Fruit fly (Drosophila melanogaster) whole organism, embryonic: ENCODE results near the gene CG11131.

ENCODE experiments used
- Blimp-1 ChIP-seq: fragments of 200-800 bp; sonication (Bioruptor generic); optimal IDR thresholded peaks from 3 replicates; lab custom pipeline; 2018; ENCODE audit warnings: missing biosample characterization, missing genetic modification characterization, mild to moderate bottlenecking, moderate library complexity, missing genetic modification reagents
- CG1024 ChIP-seq: fragments of 200-800 bp; sonication (Bioruptor generic); IDR thresholded peaks from 2 replicates; pipeline ENCODE4 v1.3.6; 2022; ENCODE audit warnings: missing biosample characterization, missing genetic modification characterization
- CG10431 ChIP-seq: fragments of 200-800 bp; sonication (Bioruptor generic); optimal IDR thresholded peaks from 3 replicates; lab custom pipeline; 2018; ENCODE audit warnings: missing biosample characterization, mild to moderate bottlenecking, missing genetic modification characterization
- CG12391 ChIP-seq: fragments of 200-800 bp; sonication (Bioruptor generic); optimal IDR thresholded peaks from 3 replicates; lab custom pipeline; 2018; ENCODE audit warnings: missing biosample characterization, mild to moderate bottlenecking, missing genetic modification characterization, moderate library complexity
- CG13624 ChIP-seq: fragments of 200-800 bp; sonication (Bioruptor generic); optimal IDR thresholded peaks from 2 replicates; lab custom pipeline; 2016; ENCODE audit warnings: missing biosample characterization, missing genetic modification characterization
- CG14860 ChIP-seq: fragments of 200-800 bp; sonication (Bioruptor generic); IDR thresholded peaks from 3 replicates; pipeline ENCODE4 v1.3.6; 2022; ENCODE audit warnings: missing biosample characterization, missing genetic modification characterization; ENCODE audit not compliant: partially characterized antibody
- CG1602 ChIP-seq: fragments of 200-800 bp; sonication (Bioruptor generic); optimal IDR thresholded peaks from 3 replicates; lab custom pipeline; 2016; ENCODE audit warnings: missing biosample characterization, missing genetic modification characterization
- CG17829 ChIP-seq: fragments of 200-800 bp; optimal IDR thresholded peaks from 2 replicates; lab custom pipeline; 2019; ENCODE audit warnings: missing biosample characterization, mild to moderate bottlenecking, missing genetic modification characterization, moderate library complexity
- CG1792 ChIP-seq: fragments of 200-800 bp; sonication (Bioruptor generic); optimal IDR thresholded peaks from 2 replicates; lab custom pipeline; 2016; ENCODE audit warnings: missing biosample characterization, missing genetic modification characterization
- CG18011 ChIP-seq: fragments of 200-800 bp; sonication (Bioruptor generic); optimal IDR thresholded peaks from 2 replicates; lab custom pipeline; 2017; ENCODE audit warnings: missing biosample characterization, missing genetic modification characterization, mild to moderate bottlenecking, moderate library complexity, missing genotype
- CG31224 ChIP-seq: fragments of 200-800 bp; sonication (Bioruptor generic); IDR thresholded peaks from 2 replicates; pipeline ENCODE4 v1.3.6; 2022; ENCODE audit warnings: missing biosample characterization, missing genetic modification characterization
- CG3163 ChIP-seq: fragments of 200-800 bp; sonication (Bioruptor generic); optimal IDR thresholded peaks from 3 replicates; lab custom pipeline; 2016; ENCODE audit warnings: missing biosample characterization, missing genetic modification characterization
- CG4730 ChIP-seq: fragments of 200-800 bp; sonication (Bioruptor generic); IDR thresholded peaks from 2 replicates; pipeline ENCODE4 v1.3.6; 2022; ENCODE audit warnings: missing biosample characterization, missing genetic modification characterization
- CG7372 ChIP-seq: fragments of 200-800 bp; sonication (Bioruptor generic); IDR thresholded peaks from 2 replicates; pipeline ENCODE4 v1.3.6; 2022; ENCODE audit warnings: missing biosample characterization, missing genetic modification characterization
- CG7745 ChIP-seq: fragments of 200-800 bp; sonication (Bioruptor generic); optimal IDR thresholded peaks from 2 replicates; lab custom pipeline; 2018; ENCODE audit warnings: missing biosample characterization, mild to moderate bottlenecking, missing genetic modification characterization, moderate library complexity
- CG8924 ChIP-seq: fragments of 200-800 bp; optimal IDR thresholded peaks from 3 replicates; lab custom pipeline; 2019; ENCODE audit warnings: missing biosample characterization, mild to moderate bottlenecking, missing genetic modification characterization, moderate library complexity
- CG9215 ChIP-seq: fragments of 200-800 bp; sonication (Bioruptor generic); IDR thresholded peaks from 2 replicates; pipeline ENCODE4 v1.3.6; 2022; ENCODE audit warnings: missing biosample characterization, missing genetic modification characterization
- CoRest ChIP-seq: fragments of 200-800 bp; sonication (Bioruptor generic); optimal IDR thresholded peaks from 3 replicates; lab custom pipeline; 2018; ENCODE audit warnings: missing biosample characterization, mild to moderate bottlenecking, missing genetic modification characterization, moderate library complexity
- D19B ChIP-seq: fragments of 200-800 bp; sonication (Bioruptor generic); optimal IDR thresholded peaks from 2 replicates; lab custom pipeline; 2017; ENCODE audit warnings: missing biosample characterization, mild to moderate bottlenecking, missing genetic modification characterization
- Fer3 ChIP-seq: fragments of 200-800 bp; sonication (Bioruptor generic); optimal IDR thresholded peaks from 2 replicates; lab custom pipeline; 2018; ENCODE audit warnings: missing biosample characterization, mild to moderate bottlenecking, missing genetic modification characterization, moderate library complexity
- HLH54F ChIP-seq: fragments of 200-800 bp; sonication (Bioruptor generic); optimal IDR thresholded peaks from 3 replicates; lab custom pipeline; 2016; ENCODE audit warnings: missing biosample characterization, missing genetic modification characterization
- HLHmδ ChIP-seq: fragments of 200-800 bp; sonication (Bioruptor generic); optimal IDR thresholded peaks from 2 replicates; lab custom pipeline; 2018; ENCODE audit warnings: missing biosample characterization, mild to moderate bottlenecking, missing genetic modification characterization, moderate library complexity
- Meics ChIP-seq: fragments of 200-800 bp; sonication (Bioruptor generic); optimal IDR thresholded peaks from 2 replicates; lab custom pipeline; 2017; ENCODE audit warnings: missing biosample characterization, mild to moderate bottlenecking, missing genetic modification characterization
- Myb ChIP-seq: fragments of 200-800 bp; sonication (Bioruptor generic); optimal IDR thresholded peaks from 2 replicates; lab custom pipeline; 2016; ENCODE audit warnings: missing biosample characterization, missing genetic modification characterization
- NfI ChIP-seq: fragments of 200-800 bp; sonication (Bioruptor generic); optimal IDR thresholded peaks from 3 replicates; lab custom pipeline; 2018; ENCODE audit warnings: missing biosample characterization, mild to moderate bottlenecking, missing genetic modification characterization, moderate library complexity
- Oli ChIP-seq: fragments of 200-800 bp; sonication (Bioruptor generic); optimal IDR thresholded peaks from 2 replicates; lab custom pipeline; 2018; ENCODE audit warnings: missing biosample characterization, mild to moderate bottlenecking, missing genetic modification characterization, moderate library complexity
- ap ChIP-seq: fragments of 200-800 bp; sonication (Bioruptor generic); IDR thresholded peaks from 2 replicates; pipeline ENCODE4 v1.3.6; 2022; ENCODE audit warnings: missing biosample characterization, missing genetic modification characterization
- ara ChIP-seq: fragments of 200-800 bp; sonication (Bioruptor generic); IDR thresholded peaks from 2 replicates; pipeline ENCODE4 v1.3.6; 2022; ENCODE audit warnings: missing biosample characterization, missing genetic modification characterization
- chinmo ChIP-seq: fragments of 200-800 bp; sonication (Bioruptor generic); IDR thresholded peaks from 4 replicates; pipeline ENCODE4 v1.3.6; 2022; ENCODE audit warnings: missing biosample characterization, missing genetic modification characterization; ENCODE audit not compliant: partially characterized antibody
- crol ChIP-seq: fragments of 200-800 bp; sonication (Bioruptor generic); IDR thresholded peaks from 2 replicates; pipeline ENCODE4 v1.3.6; 2022; ENCODE audit warnings: missing biosample characterization, missing genetic modification characterization
- da ChIP-seq: fragments of 200-800 bp; sonication (Bioruptor generic); optimal IDR thresholded peaks from 2 replicates; lab custom pipeline; 2016; ENCODE audit warnings: missing biosample characterization, missing genetic modification characterization
- dan ChIP-seq: fragments of 200-800 bp; sonication (Bioruptor generic); IDR thresholded peaks from 2 replicates; pipeline ENCODE4 v1.3.6; 2022; ENCODE audit warnings: missing biosample characterization, missing genetic modification characterization
- dati ChIP-seq: fragments of 200-800 bp; sonication (Bioruptor generic); IDR thresholded peaks from 2 replicates; pipeline ENCODE4 v1.3.6; 2022; ENCODE audit warnings: missing biosample characterization, missing genetic modification characterization
- gcm ChIP-seq: fragments of 200-800 bp; sonication (Bioruptor generic); optimal IDR thresholded peaks from 2 replicates; lab custom pipeline; 2019; ENCODE audit warnings: missing biosample characterization, mild to moderate bottlenecking, missing genetic modification characterization, moderate library complexity
- grau ChIP-seq: fragments of 200-800 bp; optimal IDR thresholded peaks from 3 replicates; lab custom pipeline; 2019; ENCODE audit warnings: missing biosample characterization, mild to moderate bottlenecking, missing genetic modification characterization, moderate library complexity
- gsb-n ChIP-seq: fragments of 200-800 bp; sonication (Bioruptor generic); optimal IDR thresholded peaks from 3 replicates; lab custom pipeline; 2018; ENCODE audit warnings: missing biosample characterization, mild to moderate bottlenecking, missing genetic modification characterization
- h ChIP-seq: fragments of >200 bp; optimal IDR thresholded peaks from 2 replicates; lab custom pipeline; 2017
- ind ChIP-seq: fragments of 200-800 bp; sonication (Bioruptor generic); optimal IDR thresholded peaks from 3 replicates; lab custom pipeline; 2016; ENCODE audit warnings: missing biosample characterization, missing genetic modification characterization
- insv ChIP-seq, 2 experiments: fragments of 200-800 bp; sonication (Bioruptor generic); optimal IDR thresholded peaks; 3 replicates each; lab custom pipeline; 2016 to 2018; ENCODE audit warnings: missing biosample characterization in 2 of 2, missing genetic modification characterization in 2 of 2
- lilli ChIP-seq: fragments of 200-800 bp; sonication (Bioruptor generic); optimal IDR thresholded peaks from 3 replicates; lab custom pipeline; 2016; ENCODE audit warnings: missing biosample characterization, missing genetic modification characterization
- mld ChIP-seq: fragments of 200-800 bp; sonication (Bioruptor generic); IDR thresholded peaks from 3 replicates; pipeline ENCODE4 v1.3.6; 2022; ENCODE audit warnings: missing biosample characterization, missing genetic modification characterization; ENCODE audit not compliant: partially characterized antibody
- otp ChIP-seq: fragments of 200-800 bp; sonication (Bioruptor generic); IDR thresholded peaks from 3 replicates; pipeline ENCODE4, ENCODE4 v1.3.6; 2022; ENCODE audit warnings: missing biosample characterization, missing genetic modification characterization
- p53 ChIP-seq: fragments of 200-800 bp; sonication (Bioruptor generic); optimal IDR thresholded peaks from 2 replicates; lab custom pipeline; 2016; ENCODE audit warnings: missing biosample characterization, missing genetic modification characterization
- repo ChIP-seq: fragments of 200-800 bp; sonication (Bioruptor generic); optimal IDR thresholded peaks from 2 replicates; lab custom pipeline; 2016; ENCODE audit warnings: missing biosample characterization, missing genetic modification characterization
- sens-2 ChIP-seq: fragments of 200-800 bp; sonication (Bioruptor generic); IDR thresholded peaks from 2 replicates; pipeline ENCODE4 v1.3.6; 2022; ENCODE audit warnings: missing biosample characterization, missing genetic modification characterization
- sisA ChIP-seq: fragments of 200-800 bp; sonication (Bioruptor generic); IDR thresholded peaks from 2 replicates; pipeline ENCODE4 v1.3.6; 2022; ENCODE audit warnings: missing biosample characterization, missing genetic modification characterization
- tup ChIP-seq: fragments of 200-800 bp; sonication (Bioruptor generic); optimal IDR thresholded peaks from 2 replicates; lab custom pipeline; 2016; ENCODE audit warnings: missing biosample characterization, mild to moderate bottlenecking, missing genetic modification characterization, moderate library complexity
- twi ChIP-seq: fragments of 200-800 bp; optimal IDR thresholded peaks from 2 replicates; lab custom pipeline; 2019; ENCODE audit warnings: missing biosample characterization, mild to moderate bottlenecking, missing genetic modification characterization, moderate library complexity
- vfl ChIP-seq: fragments of 200-800 bp; sonication (Bioruptor generic); optimal IDR thresholded peaks from 2 replicates; lab custom pipeline; 2016; ENCODE audit warnings: missing biosample characterization, missing genetic modification characterization

The CG11131 gene

DNA sequence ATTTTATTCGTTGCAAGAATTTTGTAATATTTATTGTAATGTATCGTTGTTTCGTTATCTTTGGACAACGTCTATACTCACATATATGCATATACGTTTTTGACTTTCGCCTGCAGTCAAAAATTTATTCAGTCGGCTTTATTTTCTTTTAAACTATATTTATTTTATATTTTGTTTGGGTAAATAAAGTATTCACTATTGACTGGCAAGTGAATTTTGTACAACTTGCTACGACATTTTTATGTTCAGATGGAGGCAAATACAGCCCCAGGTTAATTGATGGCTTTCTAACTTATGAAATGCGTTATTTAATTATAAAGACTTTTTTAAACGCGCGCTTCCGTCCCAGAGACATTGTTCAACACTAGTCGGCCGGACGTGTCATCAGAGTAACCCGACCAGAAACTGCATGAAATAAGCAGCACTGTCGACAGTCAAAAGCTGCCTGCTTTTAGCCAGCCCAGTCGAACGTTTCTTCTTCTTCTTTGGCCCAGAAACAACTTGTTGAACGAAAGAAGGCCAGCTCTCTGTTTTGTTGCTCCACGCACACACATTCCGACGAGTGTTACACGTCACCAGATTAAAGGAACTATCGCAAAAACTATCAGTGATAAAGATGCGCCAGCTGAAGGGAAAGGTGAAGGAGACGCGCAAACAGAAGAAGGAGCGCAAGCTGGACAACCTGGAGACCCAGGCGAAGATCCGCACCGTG lies 35.0 kb upstream of the CG11131 start, which contains the start of gene CG33169 (continued):
- TF ChIP-seq sisA (GFP tag; lab: Robert Waterston, UW): peak; percentile 88
- peak; percentile 79 for TF ChIP-seq Fer3 (tag; lab: Kevin White, UChicago)
- TF ChIP-seq CG1602 (GFP tag; lab: Kevin White, UChicago): peak; percentile 67
- peak; percentile 72 for TF ChIP-seq CG12391 (tag; lab: Kevin White, UChicago)
- TF ChIP-seq CG18011: peak; percentile 100
- TF ChIP-seq CG10431 (GFP tag; lab: Kevin White, UChicago): peak; percentile 73
- TF ChIP-seq twi (tag; lab: Kevin White, UChicago): peak; percentile 52
- peak; percentile 79 for TF ChIP-seq da (GFP tag; lab: Kevin White, UChicago)
- TF ChIP-seq CG4730: peak; percentile 44
- peak; percentile 90 for TF ChIP-seq NfI
- no peak for TF ChIP-seq CG7745
- peak; percentile 69 for TF ChIP-seq CG7372 (GFP tag; lab: Robert Waterston, UW)
- peak; percentile 91 for TF ChIP-seq Myb (GFP tag; lab: Kevin White, UChicago)
- TF ChIP-seq h (lab: Kevin White, UChicago): no peak
- TF ChIP-seq D19B: peak; percentile 44
- TF ChIP-seq CG13624 (GFP tag; lab: Kevin White, UChicago): peak; percentile 92
- peak; percentile 84 for TF ChIP-seq CoRest
- peak; percentile 43 for TF ChIP-seq gsb-n (tag; lab: Kevin White, UChicago)
- peak; percentile 46; the same call in 1 of the 2 replicates for TF ChIP-seq dati (GFP tag; lab: Robert Waterston, UW)
- TF ChIP-seq ind (GFP tag; lab: Kevin White, UChicago): peak; percentile 85
- TF ChIP-seq insv (GFP tag; optimal IDR thresholded peaks at IDR 0.05; lab: Kevin White, UChicago): peak in 1 of 2 experiments; percentile 69
- peak; percentile 89 for TF ChIP-seq p53
- TF ChIP-seq HLH54F (GFP tag; lab: Kevin White, UChicago): peak; percentile 94
- no peak for TF ChIP-seq dan (GFP tag; lab: Robert Waterston, UW)
- TF ChIP-seq Blimp-1 (GFP tag; lab: Kevin White, UChicago): no peak
- TF ChIP-seq ap (GFP tag; lab: Robert Waterston, UW): 0 out of 2 replicates have a peak, but pooled peaks have one; percentile 28
- peak; percentile 87 for TF ChIP-seq lilli (GFP tag; lab: Kevin White, UChicago)
- peak; percentile 84 for TF ChIP-seq Meics (GFP tag; lab: Kevin White, UChicago)
- TF ChIP-seq CG14860: 0 out of 3 replicates have a peak, but pooled peaks have one; percentile 44
- TF ChIP-seq mld (GFP tag; lab: Robert Waterston, UW): no peak
- TF ChIP-seq HLHmδ: peak; percentile 59
- TF ChIP-seq CG1792 (GFP tag; lab: Kevin White, UChicago): peak; percentile 85
- TF ChIP-seq crol (GFP tag; lab: Robert Waterston, UW): peak; percentile 54
- peak; percentile 26; the same call in 1 of the 2 replicates for TF ChIP-seq sens-2
- peak; percentile 47 for TF ChIP-seq Oli (tag; lab: Kevin White, UChicago)
- TF ChIP-seq gcm (GFP tag; lab: Kevin White, UChicago): peak; percentile 9
- peak; percentile 83 for TF ChIP-seq tup (GFP tag; lab: Kevin White, UChicago)
- TF ChIP-seq CG31224 (GFP tag; lab: Robert Waterston, UW): peak; percentile 69
- TF ChIP-seq repo (GFP tag; lab: Kevin White, UChicago): peak; percentile 87
- TF ChIP-seq CG9215 (GFP tag; lab: Robert Waterston, UW): peak; percentile 80
- TF ChIP-seq CG3163 (GFP tag; lab: Kevin White, UChicago): peak; percentile 77
- peak; percentile 82 for TF ChIP-seq ara (GFP tag; lab: Robert Waterston, UW)
- peak; percentile 58 for TF ChIP-seq CG8924
- TF ChIP-seq chinmo (GFP tag; lab: Robert Waterston, UW): peak; percentile 76; the same call in 3 of the 4 replicates
- TF ChIP-seq grau (tag; lab: Kevin White, UChicago): peak; percentile 70
- TF ChIP-seq otp (GFP tag; lab: Robert Waterston, UW): peak; percentile 73
- TF ChIP-seq CG1024 (GFP tag; lab: Robert Waterston, UW): peak; percentile 55
- TF ChIP-seq CG17829 (tag; lab: Kevin White, UChicago): peak; percentile 76
- TF ChIP-seq vfl: peak; percentile 93
